Worm (Caenorhabditis elegans) whole organism, L2 larva: ENCODE measurements around the gene str-4.

ENCODE experiments used
- ceh-82 ChIP-seq: fragments of 150-350 bp; optimal IDR thresholded peaks from 2 replicates; lab custom pipeline; 2014; ENCODE audit warnings: missing biosample characterization, missing genetic modification characterization
- lin-11 ChIP-seq: fragments of 150-350 bp; sonication (generic microtip); optimal IDR thresholded peaks from 2 replicates; lab custom pipeline; 2014; ENCODE audit warnings: missing biosample characterization, missing genetic modification characterization, inconsistent platforms, mixed read lengths
- nhr-12 ChIP-seq: fragments of 150-350 bp; optimal IDR thresholded peaks from 2 replicates; lab custom pipeline; 2014; ENCODE audit warnings: missing biosample characterization, missing genetic modification characterization
- nhr-25 ChIP-seq: fragments of 150-350 bp; sonication (generic microtip); optimal IDR thresholded peaks from 3 replicates; lab custom pipeline; 2014; ENCODE audit warnings: missing biosample characterization, missing genetic modification characterization
- peb-1 ChIP-seq: fragments of 150-350 bp; optimal IDR thresholded peaks from 2 replicates; lab custom pipeline; 2014; ENCODE audit warnings: missing biosample characterization, missing genetic modification characterization
- snpc-4 ChIP-seq: fragments of 150-350 bp; optimal IDR thresholded peaks from 2 replicates; lab custom pipeline; 2014; ENCODE audit warnings: missing biosample characterization, missing genetic modification characterization
- unc-62 ChIP-seq: fragments of 150-350 bp; optimal IDR thresholded peaks from 2 replicates; lab custom pipeline; 2014; ENCODE audit warnings: missing biosample characterization, missing genetic modification reagents, missing genetic modification characterization

- TF ChIP-seq snpc-4: no peak
- TF ChIP-seq nhr-25 (tag; lab: Kevin White, UChicago): no peak
- no peak for TF ChIP-seq ceh-82 (tag; lab: Kevin White, UChicago)
- no peak for TF ChIP-seq nhr-12 (tag; lab: Kevin White, UChicago)
- TF ChIP-seq unc-62: no peak
- TF ChIP-seq peb-1 (tag; lab: Kevin White, UChicago): no peak
- TF ChIP-seq lin-11 (tag; lab: Kevin White, UChicago): no peak
Measured at ce11 chrV:13380980-13381379, 41.4 kb upstream of the str-4 start, which contains the start of gene cpz-2.
